Fruit fly (Drosophila melanogaster): ENCODE measurements around the gene tal-2A.

tal-2A gene

DNA sequence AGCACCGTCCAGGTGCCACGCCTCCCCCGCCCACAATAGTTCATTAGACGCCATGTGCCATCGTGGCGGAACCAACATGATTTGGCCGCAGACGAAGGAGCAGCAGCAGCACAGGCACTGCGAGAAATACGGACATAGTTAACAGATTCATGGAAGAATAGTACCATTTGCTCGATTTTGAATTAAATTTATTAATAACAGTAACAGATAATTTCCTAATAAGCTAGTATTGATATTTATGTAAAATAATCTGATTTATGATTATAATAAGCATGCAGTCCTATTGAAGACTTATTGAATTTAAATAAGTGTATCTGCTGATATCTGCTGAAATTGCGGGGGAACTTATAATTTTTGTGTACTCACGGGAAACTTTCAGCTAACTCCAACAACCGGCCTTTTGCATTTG, 15.6 kb upstream of the tal-2A start (continued):
- peak; percentile 28 for TF ChIP-seq gem (tag; optimal IDR thresholded peaks at IDR 0.05)
- no peak for TF ChIP-seq CG15696 (tag; optimal IDR thresholded peaks at IDR 0.05)
- TF ChIP-seq Camta (GFP tag; optimal IDR thresholded peaks at IDR 0.05), result no peak

DNA sequence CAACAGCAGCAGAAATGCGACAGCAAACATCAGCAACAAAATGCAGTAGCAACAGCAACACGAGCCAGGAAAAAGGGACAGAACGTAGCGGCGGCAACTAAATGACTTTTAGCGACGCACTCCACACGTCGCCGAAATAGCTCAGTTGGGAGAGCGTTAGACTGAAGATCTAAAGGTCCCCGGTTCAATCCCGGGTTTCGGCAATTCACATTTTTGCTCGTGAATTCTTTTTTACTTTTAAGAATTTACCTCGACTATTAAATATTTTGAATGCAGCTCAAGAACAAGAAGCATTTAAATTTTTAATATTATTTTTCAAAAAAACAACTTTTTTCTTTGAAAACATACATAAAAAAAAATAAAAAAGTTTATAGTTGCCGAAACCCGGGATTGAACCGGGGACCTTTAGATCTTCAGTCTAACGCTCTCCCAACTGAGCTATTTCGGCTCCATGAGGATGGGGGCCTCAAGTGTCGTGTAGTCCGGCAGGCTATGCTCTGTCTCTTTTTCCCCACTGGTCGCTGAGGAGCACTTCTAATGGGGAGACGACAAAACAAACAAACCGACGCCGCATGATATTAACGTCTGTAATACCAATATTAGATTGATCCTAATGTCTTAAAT, 15.0 kb upstream of the tal-2A start:
- TF ChIP-seq CG3995 (GFP tag; optimal IDR thresholded peaks at IDR 0.05) (no peak), CG7987 (GFP tag; optimal IDR thresholded peaks at IDR 0.05) (no peak), ci (GFP tag; IDR thresholded peaks at IDR 0.05) (0 out of 3 replicates have a peak, but pooled peaks have one; percentile 12), CG11085 (GFP tag; IDR thresholded peaks at IDR 0.05) (no peak), CG34224 (GFP tag; IDR thresholded peaks at IDR 0.05; ENCODE audit: partially characterized antibody) (peak; percentile 50; the same call in 2 of the 3 replicates), sens-2 (GFP tag; IDR thresholded peaks at IDR 0.05) (no peak), CG4730 (GFP tag; IDR thresholded peaks at IDR 0.05) (no peak), CG14860 (GFP tag; IDR thresholded peaks at IDR 0.05; ENCODE audit: partially characterized antibody) (peak; percentile 75), ap (GFP tag; IDR thresholded peaks at IDR 0.05) (no peak), sna (GFP tag; IDR thresholded peaks at IDR 0.05; ENCODE audit: partially characterized antibody) (peak; percentile 67), aop (GFP tag; IDR thresholded peaks at IDR 0.05) (peak; percentile 43; the same call in 1 of the 2 replicates), Eip74EF (GFP tag; optimal IDR thresholded peaks at IDR 0.05) (no peak), CG16813 (GFP tag; IDR thresholded peaks at IDR 0.05; ENCODE audit: partially characterized antibody) (peak; percentile 86), HLH4C (GFP tag; IDR thresholded peaks at IDR 0.05; ENCODE audit: partially characterized antibody) (peak; percentile 66), CG6791 (GFP tag; IDR thresholded peaks at IDR 0.05; ENCODE audit: partially characterized antibody) (peak; percentile 82), CG7357 (GFP tag; IDR thresholded peaks at IDR 0.05) (no peak), chm (GFP tag; IDR thresholded peaks at IDR 0.05) (no peak), mld (GFP tag; IDR thresholded peaks at IDR 0.05; ENCODE audit: partially characterized antibody) (peak; percentile 71; the same call in 1 of the 3 replicates), Med (GFP tag) (peak; percentile 28), tna (GFP tag; IDR thresholded peaks at IDR 0.05; ENCODE audit: partially characterized antibody) (peak; percentile 73), unc-4 (GFP tag; IDR thresholded peaks at IDR 0.05; ENCODE audit: partially characterized antibody) (peak; percentile 36; the same call in 1 of the 2 replicates), NfI (GFP tag; optimal IDR thresholded peaks at IDR 0.05) (no peak), Mad (GFP tag; optimal IDR thresholded peaks at IDR 0.05) (no peak), ERR (GFP tag; optimal IDR thresholded peaks at IDR 0.05) (no peak), CG13894 (tag; optimal IDR thresholded peaks at IDR 0.05) (no peak), hb (GFP tag; IDR thresholded peaks at IDR 0.05; ENCODE audit: partially characterized antibody) (peak; percentile 72; the same call in 2 of the 3 replicates), chinmo (GFP tag; IDR thresholded peaks at IDR 0.05; ENCODE audit: partially characterized antibody) (peak; percentile 50; the same call in 1 of the 4 replicates), inv (GFP tag; IDR thresholded peaks at IDR 0.05; ENCODE audit: partially characterized antibody) (peak; percentile 35; the same call in 1 of the 2 replicates), zen2 (GFP tag; IDR thresholded peaks at IDR 0.05; ENCODE audit: partially characterized antibody) (0 out of 3 replicates have a peak, but pooled peaks have one; percentile 43), Dll (GFP tag; IDR thresholded peaks at IDR 0.05; ENCODE audit: partially characterized antibody) (peak; percentile 56; the same call in 2 of the 4 replicates), Nf-YA (GFP tag; IDR thresholded peaks at IDR 0.05) (no peak), knrl (GFP tag; IDR thresholded peaks at IDR 0.05; ENCODE audit: partially characterized antibody) (peak; percentile 63), CG17328 (GFP tag; IDR thresholded peaks at IDR 0.05) (no peak), pros (GFP tag; optimal IDR thresholded peaks at IDR 0.05) (no peak), bsh (GFP tag; optimal IDR thresholded peaks at IDR 0.05) (no peak), pita (GFP tag; optimal IDR thresholded peaks at IDR 0.05) (no peak), vnd (GFP tag; IDR thresholded peaks at IDR 0.05; ENCODE audit: partially characterized antibody) (peak; percentile 65), CG31224 (GFP tag; IDR thresholded peaks at IDR 0.05) (no peak), CG1832 (GFP tag; optimal IDR thresholded peaks at IDR 0.05) (peak; percentile 27), Scr (GFP tag; IDR thresholded peaks at IDR 0.05; ENCODE audit: partially characterized antibody) (peak; percentile 71), Ravus (GFP tag; IDR thresholded peaks at IDR 0.05) (no peak), org-1 (GFP tag; optimal IDR thresholded peaks at IDR 0.05) (no peak)

Measured in whole organism, embryonic.